Worm (Caenorhabditis elegans): Measurements from ENCODE around the gene sago-1.

DNA sequence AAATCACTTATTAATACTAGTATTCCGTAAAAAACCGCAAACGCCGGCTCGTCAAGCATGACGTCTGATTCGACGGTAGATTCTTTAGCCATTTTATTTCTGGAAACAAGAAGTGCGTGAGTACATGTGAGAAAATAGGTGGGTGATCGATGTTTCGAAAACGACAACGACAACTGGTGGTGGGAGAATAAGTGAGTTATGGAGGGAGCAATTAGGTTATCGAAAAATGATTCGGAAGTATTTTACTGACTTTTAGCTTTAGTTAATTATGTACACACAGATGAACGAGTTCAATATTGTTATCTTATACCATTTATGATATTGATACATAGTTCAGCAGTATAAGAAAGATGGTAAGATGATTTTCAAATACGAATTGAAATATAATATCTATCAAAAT, 17.2 kb upstream of the sago-1 start, which contains the start of gene srn-1:
- TF ChIP-seq him-1 (tag; optimal IDR thresholded peaks at IDR 0.05) (no peak), W03F9.2 (tag; optimal IDR thresholded peaks at IDR 0.05) (no peak)
